Fruit fly (Drosophila melanogaster): ENCODE measurements around the gene CG9917.

The CG9917 gene

DNA sequence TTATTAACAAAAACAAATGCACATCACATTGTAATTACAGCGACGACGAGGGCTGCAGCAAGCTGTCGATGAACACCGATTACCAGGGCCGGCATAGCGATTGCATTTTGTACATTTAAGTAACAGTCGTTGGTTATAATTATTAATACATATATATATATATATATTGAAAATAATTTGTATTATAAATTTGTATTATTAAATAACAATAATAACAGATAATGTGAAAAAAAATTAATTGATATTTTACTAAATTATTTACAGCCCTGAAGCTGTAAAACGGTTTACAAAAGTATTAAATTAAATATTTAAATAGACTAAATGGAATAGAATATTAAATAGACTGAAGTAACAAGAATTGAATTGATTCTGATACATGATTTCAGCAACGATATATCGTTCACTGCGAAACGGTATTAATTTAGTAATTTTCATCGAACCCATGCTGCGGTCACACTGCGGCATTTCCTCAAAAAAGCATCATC is 47.1 kb downstream of the CG9917 start, which contains the start of the genes kat80 and Prosalpha4 (continued):
- TF ChIP-seq CG14965 (GFP tag; optimal IDR thresholded peaks at IDR 0.05; ENCODE audit: borderline replicate concordance) (no peak), CG17829 (tag; optimal IDR thresholded peaks at IDR 0.05) (peak; percentile 63), CG4424 (GFP tag; optimal IDR thresholded peaks at IDR 0.05) (peak; percentile 29), trh (GFP tag; optimal IDR thresholded peaks at IDR 0.05) (no peak), BtbVII (GFP tag; optimal IDR thresholded peaks at IDR 0.05) (no peak), CG4707 (GFP tag; optimal IDR thresholded peaks at IDR 0.05) (no peak), CG12155 (GFP tag; optimal IDR thresholded peaks at IDR 0.05) (no peak), psq (GFP tag; optimal IDR thresholded peaks at IDR 0.05) (no peak), H2.0 (GFP tag; IDR thresholded peaks at IDR 0.05) (no peak), stc (GFP tag; IDR thresholded peaks at IDR 0.05) (no peak), Taf1 (GFP tag; IDR thresholded peaks at IDR 0.05) (no peak), ttk (GFP tag; IDR thresholded peaks at IDR 0.05) (no peak), CG18764 (GFP tag; optimal IDR thresholded peaks at IDR 0.05) (no peak), CG16813 (GFP tag; IDR thresholded peaks at IDR 0.05; ENCODE audit: partially characterized antibody) (peak; percentile 67), vvl (GFP tag; IDR thresholded peaks at IDR 0.05) (peak; percentile 39; the same call in 1 of the 2 replicates), jing (GFP tag; optimal IDR thresholded peaks at IDR 0.05) (no peak), Hmr (GFP tag; optimal IDR thresholded peaks at IDR 0.05) (peak; percentile 15), ewg (GFP tag; optimal IDR thresholded peaks at IDR 0.05) (no peak), CG5245 (GFP tag; optimal IDR thresholded peaks at IDR 0.05) (no peak), Xbp1 (GFP tag; optimal IDR thresholded peaks at IDR 0.05) (peak; percentile 31), CG3065 (GFP tag; optimal IDR thresholded peaks at IDR 0.05) (no peak), CG11695 (GFP tag; IDR thresholded peaks at IDR 0.05) (0 out of 3 replicates have a peak, but pooled peaks have one; percentile 7), B-H1 (GFP tag; IDR thresholded peaks at IDR 0.05) (no peak), sisA (GFP tag; IDR thresholded peaks at IDR 0.05) (no peak), p53 (GFP tag; optimal IDR thresholded peaks at IDR 0.05) (no peak), CG3838 (GFP tag; optimal IDR thresholded peaks at IDR 0.05) (no peak), CG18476 (GFP tag; optimal IDR thresholded peaks at IDR 0.05) (no peak), Sry-δ (GFP tag; optimal IDR thresholded peaks at IDR 0.05) (peak; percentile 25), grau (tag; optimal IDR thresholded peaks at IDR 0.05) (peak; percentile 51), sug (tag; optimal IDR thresholded peaks at IDR 0.05) (peak; percentile 67), CG18599 (GFP tag; optimal IDR thresholded peaks at IDR 0.05) (peak; percentile 56), CG10565 (GFP tag; optimal IDR thresholded peaks at IDR 0.05) (no peak), Jarid2 (GFP tag; optimal IDR thresholded peaks at IDR 0.05) (no peak), CG9609 (GFP tag; optimal IDR thresholded peaks at IDR 0.05) (no peak), sens-2 (GFP tag; IDR thresholded peaks at IDR 0.05) (no peak), CG11696 (GFP tag; IDR thresholded peaks at IDR 0.05) (no peak), esg (GFP tag; conservative IDR thresholded peaks at IDR 0.05) (no peak), CG14014 (GFP tag; IDR thresholded peaks at IDR 0.05) (no peak), crp (GFP tag; optimal IDR thresholded peaks at IDR 0.05) (peak in 1 of 2 experiments; percentile 60), pb (GFP tag; optimal IDR thresholded peaks at IDR 0.05) (no peak), CG6854 (GFP tag; optimal IDR thresholded peaks at IDR 0.05) (no peak), CG33557 (GFP tag; optimal IDR thresholded peaks at IDR 0.05) (no peak), sc (optimal IDR thresholded peaks at IDR 0.05) (no peak), sc (GFP tag; optimal IDR thresholded peaks at IDR 0.05) (no peak), zf30C (GFP tag; optimal IDR thresholded peaks at IDR 0.05) (no peak), cato (GFP tag; optimal IDR thresholded peaks at IDR 0.05; ENCODE audit: borderline replicate concordance) (no peak), Drgx (GFP tag; IDR thresholded peaks at IDR 0.05) (no peak), CG3995 (GFP tag; optimal IDR thresholded peaks at IDR 0.05) (peak; percentile 96), hth (optimal IDR thresholded peaks at IDR 0.05) (no peak), CG6765 (GFP tag; optimal IDR thresholded peaks at IDR 0.05) (no peak), CG6254 (GFP tag; optimal IDR thresholded peaks at IDR 0.05) (no peak), CG17612 (GFP tag; IDR thresholded peaks at IDR 0.05) (no peak)
